Worm (Caenorhabditis elegans): ENCODE results near the gene F14H12.17.

The F14H12.17 gene

DNA sequence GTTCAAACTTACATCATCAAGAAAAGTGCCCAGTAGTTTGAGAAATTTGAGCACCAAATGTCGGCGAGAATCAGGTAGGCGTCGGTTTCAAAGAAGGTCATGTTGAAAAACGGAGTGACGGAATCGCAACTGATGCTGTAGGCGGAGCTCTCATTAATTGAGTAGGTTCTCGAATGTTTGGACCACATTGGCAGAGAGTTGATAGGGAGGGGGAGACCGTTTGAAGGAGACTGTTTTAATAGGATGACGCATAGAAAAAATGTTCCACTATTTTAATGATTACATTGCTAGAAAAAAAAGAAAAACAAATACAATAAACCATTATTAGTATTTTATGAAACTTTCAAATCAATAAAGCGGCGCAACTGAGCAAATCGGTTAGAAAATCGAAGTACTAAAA, at the start of gene F14H12.17:
Gene F14H12.17, minus strand, starts transcription at position 101 of the 400 bp plus-strand sequence.
- TF ChIP-seq K09A11.1 (tag; optimal IDR thresholded peaks at IDR 0.05; ENCODE audit: insufficient read depth) (no peak), pros-1 (tag; optimal IDR thresholded peaks at IDR 0.05) (no peak), hlh-15 (tag; optimal IDR thresholded peaks at IDR 0.05) (no peak), mec-3 (tag; optimal IDR thresholded peaks at IDR 0.05; ENCODE audit: borderline replicate concordance) (no peak), zip-5 (tag; optimal IDR thresholded peaks at IDR 0.05) (no peak), ceh-2 (tag; optimal IDR thresholded peaks at IDR 0.05) (no peak), ref-2 (tag; optimal IDR thresholded peaks at IDR 0.05) (no peak)

DNA sequence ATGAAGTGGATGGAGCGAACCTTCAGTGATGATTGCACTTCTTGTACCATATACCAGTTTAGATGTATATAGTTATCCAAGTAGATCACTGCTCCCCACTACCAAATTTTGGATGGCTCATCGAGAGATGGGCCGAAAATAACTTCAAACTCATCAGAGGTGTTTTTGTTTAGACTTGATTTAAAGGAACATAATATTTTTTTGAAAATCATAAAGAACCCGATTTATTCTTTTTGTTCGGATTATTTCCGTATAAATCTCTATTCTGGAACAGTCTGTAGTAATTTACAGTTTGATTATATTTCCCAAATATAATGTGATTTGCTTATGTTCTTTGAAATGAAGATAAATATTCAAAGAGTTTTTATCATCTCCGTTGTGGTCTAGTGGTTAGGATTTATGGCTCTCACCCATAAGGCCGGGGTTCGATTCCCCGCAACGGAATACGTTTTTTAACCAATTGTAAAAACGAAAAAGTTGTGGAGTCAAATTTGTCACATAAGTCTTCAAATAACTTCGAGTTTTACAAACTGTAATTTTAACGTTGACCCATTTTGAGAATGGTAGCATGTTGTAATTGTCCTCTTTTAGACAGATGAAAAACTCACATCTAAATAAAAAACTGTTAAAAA, 47.3 kb upstream of the F14H12.17 start:
- TF ChIP-seq fkh-10 (GFP tag; optimal IDR thresholded peaks at IDR 0.05) (no peak), fax-1 (tag; optimal IDR thresholded peaks at IDR 0.05) (no peak), ttx-3 (tag; optimal IDR thresholded peaks at IDR 0.05) (no peak), ceh-14 (tag; optimal IDR thresholded peaks at IDR 0.05) (no peak)

DNA sequence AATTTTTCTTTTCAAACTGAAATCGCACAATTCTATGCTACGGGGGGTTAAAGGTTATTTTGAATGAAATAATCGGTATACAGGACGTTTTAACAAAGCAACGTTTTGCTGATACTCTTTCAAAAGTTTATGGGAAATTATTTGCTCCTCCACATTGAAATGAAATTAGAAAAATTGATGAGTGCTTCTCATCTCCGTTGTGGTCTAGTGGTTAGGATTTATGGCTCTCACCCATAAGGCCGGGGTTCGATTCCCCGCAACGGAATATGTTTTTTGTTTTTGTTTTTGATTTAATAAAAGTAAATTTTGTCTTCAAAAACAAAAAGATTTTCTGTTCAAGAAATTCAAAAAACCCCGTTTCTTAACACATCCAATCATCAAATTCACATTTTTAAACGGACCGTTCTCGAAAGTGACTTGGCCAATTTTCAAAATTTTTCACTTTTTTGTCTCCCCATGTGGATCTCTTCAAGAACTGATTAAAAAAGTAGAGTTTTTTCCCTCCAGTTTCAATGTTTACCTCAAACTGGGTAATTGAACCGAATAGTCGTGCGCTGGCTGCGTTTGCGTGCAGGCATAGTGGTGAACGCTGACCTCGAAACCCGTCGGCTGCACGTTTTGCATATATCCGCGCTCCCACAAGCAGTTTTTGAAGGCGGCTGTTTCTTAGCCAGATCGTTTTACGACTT, 46.6 kb upstream of the F14H12.17 start:
- TF ChIP-seq tbx-7 (tag; optimal IDR thresholded peaks at IDR 0.05) (no peak), sox-4 (tag; optimal IDR thresholded peaks at IDR 0.05) (no peak), dve-1 (tag; optimal IDR thresholded peaks at IDR 0.05) (no peak)

DNA sequence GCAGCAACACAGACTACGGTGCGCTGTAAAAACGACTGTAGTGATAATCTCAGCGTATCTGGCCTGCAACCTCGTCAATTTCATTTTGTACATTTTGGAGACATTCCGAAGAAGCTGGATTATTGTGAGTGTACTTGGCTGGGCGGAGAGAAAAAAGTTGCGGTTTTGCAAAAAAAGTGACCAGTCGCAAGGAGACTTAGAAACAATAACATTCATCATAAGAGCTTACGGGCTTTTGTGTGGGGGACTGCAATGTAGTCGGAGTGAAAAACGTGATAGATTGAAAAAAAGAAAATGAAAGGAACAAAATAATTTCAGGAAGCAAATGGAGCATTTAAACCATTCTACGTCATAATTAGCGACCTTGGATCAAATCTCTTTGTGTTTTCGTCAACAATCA, 45.4 kb upstream of the F14H12.17 start:
- TF ChIP-seq pax-1 (tag; optimal IDR thresholded peaks at IDR 0.05) (no peak), fax-1 (tag; optimal IDR thresholded peaks at IDR 0.05) (no peak), hlh-13 (GFP tag; optimal IDR thresholded peaks at IDR 0.05) (no peak)

DNA sequence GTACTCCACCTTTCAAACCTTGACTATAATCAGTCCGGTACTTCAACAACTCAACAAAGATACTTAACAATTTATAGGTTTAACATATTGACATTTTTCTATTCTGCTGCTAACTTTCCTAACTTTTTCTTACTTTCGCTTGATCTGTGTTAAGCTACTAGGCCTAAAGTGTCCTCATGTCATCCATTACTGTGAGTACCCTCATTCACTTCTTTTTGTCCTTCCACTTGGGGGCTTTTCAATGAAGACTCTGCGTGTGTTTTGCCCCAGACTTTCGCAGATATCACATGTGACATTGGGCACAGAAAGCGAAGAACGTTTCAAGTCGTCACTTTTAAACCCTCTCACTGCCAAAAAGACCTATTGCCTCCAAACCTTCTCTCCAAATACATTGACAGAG, 41.6 kb upstream of the F14H12.17 start:
- TF ChIP-seq pax-1 (tag; optimal IDR thresholded peaks at IDR 0.05) = no peak
- TF ChIP-seq hlh-13 (GFP tag; optimal IDR thresholded peaks at IDR 0.05) = no peak
- no peak for TF ChIP-seq dve-1 (tag; optimal IDR thresholded peaks at IDR 0.05)
- no peak for TF ChIP-seq ets-4 (tag; optimal IDR thresholded peaks at IDR 0.05)
- TF ChIP-seq nhr-11 (tag; optimal IDR thresholded peaks at IDR 0.05) = no peak
- TF ChIP-seq che-1 (tag; optimal IDR thresholded peaks at IDR 0.05) = no peak

DNA sequence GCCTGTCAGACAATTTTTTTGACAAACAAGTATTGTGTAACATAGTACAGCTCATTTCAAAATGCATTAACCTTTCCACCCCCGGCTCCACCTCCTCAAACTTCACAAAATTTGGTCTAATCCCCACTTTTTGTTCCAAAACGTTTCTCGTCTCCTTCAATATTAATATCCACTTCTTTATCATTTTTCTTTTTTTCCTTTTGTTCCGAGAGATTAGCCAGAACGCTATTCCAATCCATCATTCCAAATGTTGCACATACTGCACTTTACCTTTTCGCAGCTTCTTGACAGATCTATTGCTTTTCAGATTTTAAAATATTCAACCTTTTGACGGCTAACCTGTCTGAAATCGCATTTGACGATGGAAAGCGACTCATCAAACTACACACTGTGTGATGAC, 39.8 kb upstream of the F14H12.17 start, which contains the start of gene D1079.1:
Gene D1079.1, plus strand, starts transcription at position 301 of the 400 bp plus-strand sequence.
- TF ChIP-seq ceh-30 (tag; optimal IDR thresholded peaks at IDR 0.05) (no peak), unc-3 (GFP tag; conservative IDR thresholded peaks at IDR 0.05) (no peak), unc-3 (tag; optimal IDR thresholded peaks at IDR 0.05) (no peak), pag-3 (tag; optimal IDR thresholded peaks at IDR 0.05; ENCODE audit: borderline replicate concordance) (no peak), ama-1 (optimal IDR thresholded peaks at IDR 0.05) (no peak), pha-4 (tag; optimal IDR thresholded peaks at IDR 0.05) (no peak), rnt-1 (tag; optimal IDR thresholded peaks at IDR 0.05) (no peak), ceh-24 (tag; optimal IDR thresholded peaks at IDR 0.05) (no peak), ceh-34 (tag; optimal IDR thresholded peaks at IDR 0.05) (no peak), mec-3 (tag; optimal IDR thresholded peaks at IDR 0.05; ENCODE audit: borderline replicate concordance) (no peak), ceh-9 (tag; optimal IDR thresholded peaks at IDR 0.05) (no peak), C08G9.2 (tag; optimal IDR thresholded peaks at IDR 0.05) (no peak), dmd-4 (tag; optimal IDR thresholded peaks at IDR 0.05; ENCODE audit: borderline replicate concordance) (no peak), hlh-6 (tag; optimal IDR thresholded peaks at IDR 0.05) (no peak), fkh-10 (GFP tag; optimal IDR thresholded peaks at IDR 0.05) (no peak), ceh-22 (tag; optimal IDR thresholded peaks at IDR 0.05) (no peak), ceh-48 (tag; optimal IDR thresholded peaks at IDR 0.05) (no peak), nhr-11 (tag; optimal IDR thresholded peaks at IDR 0.05) (no peak), nfya-1 (tag; optimal IDR thresholded peaks at IDR 0.05) (no peak), pat-9 (tag; optimal IDR thresholded peaks at IDR 0.05) (no peak)

Data from whole organism, late embryonic.